Worm (Caenorhabditis elegans) whole organism, late embryonic: ENCODE measurements around the gene inf-1.

Source experiments
- F13H6.1 ChIP-seq: sonication (generic microtip); optimal IDR thresholded peaks from 2 replicates; lab custom pipeline; 2016; ENCODE audit warnings: missing genetic modification characterization, missing compliant biosample characterization
- K02D7.2 ChIP-seq: sonication (generic microtip); optimal IDR thresholded peaks from 2 replicates; lab custom pipeline; 2017; ENCODE audit warnings: mild to moderate bottlenecking, missing genetic modification characterization, missing compliant biosample characterization
- ahr-1 ChIP-seq: sonication (generic microtip); optimal IDR thresholded peaks from 2 replicates; lab custom pipeline; 2016; ENCODE audit warnings: missing genetic modification characterization, missing compliant biosample characterization
- ceh-24 ChIP-seq: sonication (generic microtip); optimal IDR thresholded peaks from 2 replicates; lab custom pipeline; 2016; ENCODE audit warnings: mild to moderate bottlenecking, missing genetic modification characterization, missing compliant biosample characterization
- ceh-45 ChIP-seq: fragments of 200-800 bp; sonication (Bioruptor generic); IDR thresholded peaks from 2 replicates; pipeline ENCODE4 v1.3.6; 2022; ENCODE audit warnings: missing genetic modification reagents, missing genetic modification characterization, missing compliant biosample characterization
- ceh-48 ChIP-seq: sonication (generic microtip); optimal IDR thresholded peaks from 2 replicates; lab custom pipeline; 2016; ENCODE audit warnings: missing genetic modification characterization, inconsistent platforms, missing compliant biosample characterization
- ceh-6 ChIP-seq: fragments of 200-800 bp; sonication (Bioruptor generic); optimal IDR thresholded peaks from 2 replicates; lab custom pipeline; 2018; ENCODE audit warnings: mild to moderate bottlenecking, missing genetic modification characterization, missing compliant biosample characterization
- ceh-9 ChIP-seq: sonication (generic microtip); optimal IDR thresholded peaks from 2 replicates; lab custom pipeline; 2016; ENCODE audit warnings: mild to moderate bottlenecking, missing genetic modification characterization, inconsistent platforms, missing compliant biosample characterization
- che-1 ChIP-seq: sonication (generic microtip); optimal IDR thresholded peaks from 2 replicates; lab custom pipeline; 2016; ENCODE audit warnings: mild to moderate bottlenecking, missing genetic modification characterization, missing compliant biosample characterization
- elt-2 ChIP-seq: sonication (generic microtip); optimal IDR thresholded peaks from 2 replicates; lab custom pipeline; 2016; ENCODE audit warnings: missing genetic modification reagents, missing genetic modification characterization, missing compliant biosample characterization
- ets-4 ChIP-seq: sonication (generic microtip); optimal IDR thresholded peaks from 2 replicates; lab custom pipeline; 2016; ENCODE audit warnings: missing genetic modification characterization, missing compliant biosample characterization
- fkh-10 ChIP-seq: fragments of 150-350 bp; optimal IDR thresholded peaks from 2 replicates; lab custom pipeline; 2014; ENCODE audit warnings: missing biosample characterization, missing genetic modification reagents, missing genetic modification characterization
- fkh-6 ChIP-seq: sonication (generic microtip); optimal IDR thresholded peaks from 2 replicates; lab custom pipeline; 2016; ENCODE audit warnings: missing genetic modification characterization, missing compliant biosample characterization
- gmeb-2 ChIP-seq: sonication (generic microtip); optimal IDR thresholded peaks from 2 replicates; lab custom pipeline; 2016; ENCODE audit warnings: missing genetic modification characterization, inconsistent platforms, missing compliant biosample characterization
- hlh-15 ChIP-seq: sonication (generic microtip); optimal IDR thresholded peaks from 2 replicates; lab custom pipeline; 2016; ENCODE audit warnings: missing genetic modification characterization, missing compliant biosample characterization
- hlh-30 ChIP-seq: sonication (generic microtip); optimal IDR thresholded peaks from 2 replicates; lab custom pipeline; 2017; ENCODE audit warnings: antibody characterized with exemption, missing genetic modification characterization, missing compliant biosample characterization; ENCODE audit not compliant: insufficient read depth
- hlh-6 ChIP-seq: sonication (generic microtip); optimal IDR thresholded peaks from 2 replicates; lab custom pipeline; 2016; ENCODE audit warnings: missing genotype, missing genetic modification characterization, missing compliant biosample characterization
- hlh-8 ChIP-seq: sonication (generic microtip); optimal IDR thresholded peaks from 2 replicates; lab custom pipeline; 2016; ENCODE audit warnings: missing genotype, missing genetic modification characterization, missing compliant biosample characterization
- mec-3 ChIP-seq: sonication (generic microtip); optimal IDR thresholded peaks from 2 replicates; lab custom pipeline; 2016; ENCODE audit warnings: borderline replicate concordance, missing genetic modification characterization, missing compliant biosample characterization
- nfya-1 ChIP-seq: sonication (generic microtip); optimal IDR thresholded peaks from 2 replicates; lab custom pipeline; 2017; ENCODE audit warnings: missing genetic modification characterization, mild to moderate bottlenecking, missing compliant biosample characterization, antibody characterized with exemption, moderate library complexity
- nhr-11 ChIP-seq: fragments of 150-350 bp; optimal IDR thresholded peaks from 2 replicates; lab custom pipeline; 2014; ENCODE audit warnings: missing biosample characterization, missing genetic modification characterization
- nhr-232 ChIP-seq: sonication (generic microtip); optimal IDR thresholded peaks from 2 replicates; lab custom pipeline; 2016; ENCODE audit warnings: missing genetic modification characterization, missing compliant biosample characterization
- npax-4 ChIP-seq: sonication (generic microtip); optimal IDR thresholded peaks from 2 replicates; lab custom pipeline; 2016; ENCODE audit warnings: missing genetic modification characterization, missing compliant biosample characterization
- pha-2 ChIP-seq: sonication (generic microtip); optimal IDR thresholded peaks from 2 replicates; lab custom pipeline; 2017; ENCODE audit warnings: mild to moderate bottlenecking, missing genetic modification characterization, missing compliant biosample characterization
- pha-4 ChIP-seq: fragments of 150-350 bp; optimal IDR thresholded peaks from 2 replicates; lab custom pipeline; 2018; ENCODE audit warnings: missing biosample characterization, missing genetic modification reagents, missing genetic modification characterization
- pqm-1 ChIP-seq: sonication (generic microtip); optimal IDR thresholded peaks from 2 replicates; lab custom pipeline; 2016; ENCODE audit warnings: missing genetic modification characterization, missing compliant biosample characterization
- ref-2 ChIP-seq: sonication (generic microtip); optimal IDR thresholded peaks from 2 replicates; lab custom pipeline; 2016; ENCODE audit warnings: missing genetic modification characterization, missing compliant biosample characterization
- sox-2 ChIP-seq: fragments of 200-800 bp; sonication (Bioruptor generic); IDR thresholded peaks from 2 replicates; pipeline ENCODE4 v1.3.6; 2022; ENCODE audit warnings: missing genetic modification reagents, missing genetic modification characterization, missing compliant biosample characterization
- unc-42 ChIP-seq: sonication (generic microtip); optimal IDR thresholded peaks from 2 replicates; lab custom pipeline; 2016; ENCODE audit warnings: missing genotype, missing genetic modification characterization, missing compliant biosample characterization
- unc-55 ChIP-seq: sonication (generic microtip); optimal IDR thresholded peaks from 2 replicates; lab custom pipeline; 2017; ENCODE audit warnings: missing biosample characterization, missing genetic modification reagents, missing genetic modification characterization
- unc-86 ChIP-seq: sonication (generic microtip); optimal IDR thresholded peaks from 2 replicates; lab custom pipeline; 2016; ENCODE audit warnings: missing genetic modification characterization, missing compliant biosample characterization
- ztf-16 ChIP-seq: sonication (generic microtip); optimal IDR thresholded peaks from 2 replicates; lab custom pipeline; 2017; ENCODE audit warnings: missing genetic modification characterization, missing compliant biosample characterization

Gene inf-1

DNA sequence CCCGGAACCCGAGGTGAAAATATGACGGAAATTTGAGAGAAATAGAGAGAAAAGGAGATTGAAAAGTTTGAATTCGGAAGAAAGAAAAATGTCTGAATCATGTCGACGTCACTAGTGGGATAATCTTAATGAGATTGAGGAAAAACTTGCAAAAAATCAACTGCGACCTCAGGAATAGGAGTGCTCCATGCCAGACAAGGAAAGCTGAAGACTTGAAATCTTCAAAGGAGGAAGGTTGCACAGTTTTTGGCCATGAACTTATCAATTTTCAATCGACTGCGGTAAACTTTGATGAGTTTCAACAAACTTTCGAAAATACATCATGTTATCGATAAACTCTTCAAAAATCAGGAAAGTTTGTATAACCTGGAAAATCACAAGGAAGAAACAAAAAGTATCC, 17.6 kb upstream of the inf-1 start, which contains the start of gene pdf-1:
TSS of gene pdf-1 (minus strand) at position 101 of the 400 bp plus-strand sequence.
- TF ChIP-seq pha-4 (tag; lab: Kevin White, UChicago) (no peak), che-1 (no peak), ceh-45 (no peak), npax-4 (no peak), nhr-11 (tag; lab: Kevin White, UChicago) (no peak), ztf-16 (no peak), hlh-8 (tag; lab: Kevin White, UChicago) (no peak), elt-2 (tag; lab: Kevin White, UChicago) (no peak), ceh-24 (no peak), F13H6.1 (tag; lab: Kevin White, UChicago) (no peak), ahr-1 (tag; lab: Kevin White, UChicago) (no peak), pqm-1 (no peak), fkh-10 (GFP tag; lab: Kevin White, UChicago) (no peak), ceh-6 (GFP tag; lab: Kevin White, UChicago) (no peak)

DNA sequence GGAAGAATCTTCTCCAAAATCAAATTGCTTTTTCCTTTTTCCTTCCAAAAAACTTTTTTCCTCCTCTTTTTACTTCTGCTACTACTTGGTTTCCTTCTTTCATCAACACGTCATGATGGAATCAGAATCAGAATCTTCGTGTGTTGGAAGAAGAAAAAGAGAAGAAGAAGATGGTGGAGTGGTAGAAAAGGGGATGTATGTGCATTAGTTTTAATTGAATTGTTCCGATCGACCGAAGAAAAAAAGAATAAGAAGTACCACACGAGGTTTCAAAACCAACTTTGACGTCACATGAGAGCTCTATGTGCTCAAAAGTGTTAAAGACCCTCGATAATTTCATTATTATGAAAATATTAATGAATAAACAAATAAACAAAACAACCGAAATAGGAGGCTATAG, 15.1 kb upstream of the inf-1 start:
- TF ChIP-seq mec-3 (tag; lab: Kevin White, UChicago) = no peak
- TF ChIP-seq unc-42 = peak; percentile 69
- TF ChIP-seq, all 69 proteins: peak for 1

ce11 chrIII:6928725-6929124, 1.2 kb upstream of the inf-1 start, which contains the start of gene flap-1:
Gene flap-1, minus strand, starts transcription at chrIII:6928825.
- TF ChIP-seq nfya-1 (tag; lab: Kevin White, UChicago) (no peak), ceh-48 (tag; lab: Kevin White, UChicago) (peak; percentile 45), unc-55 (GFP tag; lab: Kevin White, UChicago) (peak; percentile 42), nhr-232 (no peak)

- TF ChIP-seq hlh-6 (tag; lab: Kevin White, UChicago) (no peak), K02D7.2 (no peak), gmeb-2 (tag; lab: Kevin White, UChicago) (no peak), F13H6.1 (tag; lab: Kevin White, UChicago) (no peak), pha-2 (tag; lab: Kevin White, UChicago) (no peak), ref-2 (tag; lab: Kevin White, UChicago) (no peak), ceh-9 (tag; lab: Kevin White, UChicago) (no peak), hlh-30 (tag; lab: Kevin White, UChicago) (no peak)
These were observed 2.0 kb downstream of the inf-1 start, which contains the start of gene byn-1 for ce11 chrIII:6931896-6932295. Gene byn-1, plus strand, starts transcription at chrIII:6932001.

DNA sequence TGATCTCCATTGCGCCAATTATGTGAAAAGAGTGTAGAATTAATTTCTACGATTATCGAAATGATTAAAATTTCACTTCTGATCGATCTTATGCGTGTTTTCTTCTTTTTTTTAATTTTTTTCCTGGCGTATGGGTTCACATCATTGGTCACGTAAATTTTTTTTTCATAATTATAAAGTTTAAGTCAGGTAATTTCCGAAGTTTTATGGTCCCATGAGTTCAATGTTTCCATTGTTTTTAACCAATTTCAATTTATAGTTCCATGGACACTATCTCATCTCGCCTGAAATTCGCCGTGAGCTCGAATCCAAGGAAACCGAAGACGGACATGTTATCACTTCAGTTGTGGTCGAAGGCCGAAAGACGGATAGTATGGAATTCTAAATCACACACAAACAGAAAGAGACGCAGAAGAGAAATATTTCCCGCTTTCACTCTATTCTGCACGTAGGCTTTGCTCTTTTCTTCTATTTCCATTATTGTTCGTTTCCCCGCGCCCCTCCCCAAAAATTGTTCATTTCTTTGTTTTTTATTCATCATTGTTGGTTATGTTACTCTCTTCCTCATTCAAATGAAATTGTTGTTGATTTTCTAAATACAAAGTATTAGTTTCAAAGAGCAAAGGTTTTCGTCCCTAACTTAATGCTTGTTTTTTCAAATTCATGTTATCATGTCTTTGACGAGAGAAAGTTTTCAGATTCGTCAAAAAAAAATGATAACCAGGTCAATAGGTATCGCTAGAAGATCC, 5.5 kb downstream of the inf-1 start, which contains the start of the genes F57B9.8 and coq-2:
TSS of gene F57B9.8 (minus strand) at position 51 of the 749 bp plus-strand sequence.
TSS of gene coq-2 (plus strand) at position 699 of the 749 bp plus-strand sequence.
- TF ChIP-seq ceh-6 (GFP tag; lab: Kevin White, UChicago) (no peak), hlh-15 (tag; lab: Kevin White, UChicago) (no peak), unc-86 (no peak), fkh-6 (tag; lab: Kevin White, UChicago) (no peak), sox-2 (no peak), F13H6.1 (tag; lab: Kevin White, UChicago) (no peak)

ce11 chrIII:6939523-6939922, 9.6 kb downstream of the inf-1 start, which contains the start of gene F57B9.3:
Gene F57B9.3, plus strand, starts transcription at chrIII:6939823.
- TF ChIP-seq ets-4 (tag; lab: Kevin White, UChicago) (no peak), pha-2 (tag; lab: Kevin White, UChicago) (no peak), fkh-10 (GFP tag; lab: Kevin White, UChicago) (no peak)
- TF ChIP-seq, all 69 proteins: peak for 0
